Worm (Caenorhabditis elegans): ENCODE data around the gene tpst-2.

DNA sequence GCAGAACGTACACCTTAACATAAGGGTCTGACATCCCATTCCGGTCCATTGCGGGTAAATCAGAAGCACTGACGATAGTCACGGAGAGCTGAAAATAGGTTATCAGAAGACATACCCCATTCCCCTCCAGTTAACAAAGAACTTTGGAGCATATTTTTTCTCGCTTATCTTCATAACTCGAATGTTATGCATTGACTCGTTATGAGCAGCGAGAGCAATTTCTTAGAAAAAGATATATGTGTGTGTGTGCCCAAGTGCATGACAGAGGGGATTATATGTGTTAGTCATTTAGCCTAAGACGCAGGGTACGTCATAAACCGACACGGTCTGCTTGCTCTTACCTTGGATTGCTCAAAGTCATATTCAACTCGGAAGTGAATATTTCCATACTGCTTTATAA is 18.5 kb downstream of the tpst-2 start:
- TF ChIP-seq unc-62 (GFP tag; optimal IDR thresholded peaks at IDR 0.05) (no peak), elt-1 (tag; optimal IDR thresholded peaks at IDR 0.05; ENCODE audit: borderline replicate concordance, insufficient read depth) (no peak), blmp-1 (tag; optimal IDR thresholded peaks at IDR 0.05) (no peak), pha-4 (tag; optimal IDR thresholded peaks at IDR 0.05) (no peak), lin-13 (tag; optimal IDR thresholded peaks at IDR 0.05) (no peak), unc-39 (tag; optimal IDR thresholded peaks at IDR 0.05) (no peak), snpc-4 (tag; optimal IDR thresholded peaks at IDR 0.05) (no peak)

Measured in whole organism, mixed stage, embryonic.